Fruit fly (Drosophila melanogaster): ENCODE measurements around the gene CG7290.

- no peak for TF ChIP-seq CG12769 (tag; optimal IDR thresholded peaks at IDR 0.05)
- no peak for TF ChIP-seq MESR4 (GFP tag; optimal IDR thresholded peaks at IDR 0.05)
- no peak for TF ChIP-seq NC2α (GFP tag; optimal IDR thresholded peaks at IDR 0.05)
- no peak for TF ChIP-seq Neu2 (GFP tag; optimal IDR thresholded peaks at IDR 0.05; ENCODE audit: borderline replicate concordance)
- no peak for TF ChIP-seq ewg (GFP tag; optimal IDR thresholded peaks at IDR 0.05)
- no peak for TF ChIP-seq hth (optimal IDR thresholded peaks at IDR 0.05)
- no peak for TF ChIP-seq CG17802 (tag; optimal IDR thresholded peaks at IDR 0.05)
- no peak for TF ChIP-seq psq (GFP tag; optimal IDR thresholded peaks at IDR 0.05)
- TF ChIP-seq CG9437 (GFP tag; optimal IDR thresholded peaks at IDR 0.05), result no peak
- TF ChIP-seq jigr1 (GFP tag; IDR thresholded peaks at IDR 0.05), result no peak
- TF ChIP-seq insv (GFP tag; optimal IDR thresholded peaks at IDR 0.05), result no peak
- no peak for TF ChIP-seq Awh (GFP tag; IDR thresholded peaks at IDR 0.05)
- no peak for TF ChIP-seq Hey (tag; optimal IDR thresholded peaks at IDR 0.05)
- no peak for TF ChIP-seq Dref (GFP tag; IDR thresholded peaks at IDR 0.05)
Observed at dm6 chr3L:20223398-20223951, 17.6 kb upstream of the CG7290 start, which contains the start of gene CG17147.

Data from whole organism, embryonic.